Worm (Caenorhabditis elegans): ENCODE data around the gene C05C10.3.

- no peak for TF ChIP-seq pqm-1 (tag; optimal IDR thresholded peaks at IDR 0.05)
- no peak for TF ChIP-seq K02D7.2 (tag; optimal IDR thresholded peaks at IDR 0.05)
- no peak for TF ChIP-seq dmd-4 (tag; optimal IDR thresholded peaks at IDR 0.05; ENCODE audit: borderline replicate concordance)
Observed at ce11 chrII:9900276-9900675, 36.4 kb downstream of the C05C10.3 start, which contains the start of gene unc-4.
